Fruit fly (Drosophila melanogaster): ENCODE data around the gene Jon65Aii.

Jon65Aii gene

DNA sequence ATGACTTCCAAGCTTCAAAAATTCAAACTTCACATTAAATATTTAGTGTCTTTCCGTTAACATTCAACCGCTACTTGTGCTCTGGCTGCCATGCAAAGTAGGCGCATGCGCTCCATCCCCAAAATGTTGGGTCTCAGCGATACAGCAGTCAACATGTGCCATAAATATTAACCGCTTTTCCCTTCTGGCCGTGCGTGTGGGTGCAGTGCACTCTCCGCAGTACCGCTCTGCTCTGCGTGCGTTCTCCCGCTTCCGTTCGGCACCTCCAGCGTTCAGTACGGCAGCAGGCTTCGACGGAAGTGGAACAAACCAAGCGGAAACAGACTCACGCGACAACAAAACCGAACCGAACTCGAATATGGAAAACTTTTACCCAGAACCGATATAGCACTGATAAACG, 24.3 kb downstream of the Jon65Aii start, which contains the start of gene ssp6:
Gene ssp6 (plus strand): TSS at position 294 of the 400 bp plus-strand sequence.
- peak; percentile 72 for TF ChIP-seq CG13204 (GFP tag; optimal IDR thresholded peaks at IDR 0.05)
- no peak for TF ChIP-seq EcR (GFP tag; optimal IDR thresholded peaks at IDR 0.05)
- TF ChIP-seq fd96Ca (GFP tag; IDR thresholded peaks at IDR 0.05) = no peak
- TF ChIP-seq CG8159 (tag; optimal IDR thresholded peaks at IDR 0.05) = no peak

DNA sequence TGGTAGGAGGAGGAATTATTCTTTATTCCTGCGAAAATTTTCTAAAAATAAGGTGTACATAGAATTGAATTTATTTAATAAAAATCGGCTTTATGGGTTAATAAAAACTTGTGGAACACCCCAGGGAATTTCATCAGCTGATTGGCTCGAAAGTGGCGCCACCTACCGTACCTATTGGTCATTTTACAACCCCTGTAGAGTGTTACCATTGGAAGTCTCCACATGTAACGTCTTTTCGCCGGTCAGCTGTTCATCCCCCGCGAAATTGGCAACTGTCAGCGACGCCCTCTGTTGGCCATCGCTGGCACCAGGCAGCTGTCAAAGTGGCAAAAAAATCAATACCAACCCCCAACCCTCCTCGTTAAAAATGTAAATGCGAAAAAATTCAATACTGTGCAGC, 30.4 kb downstream of the Jon65Aii start, which contains the start of gene CG13293:
Gene CG13293 (plus strand): TSS at position 323 of the 400 bp plus-strand sequence.
- TF ChIP-seq CG32121 (GFP tag; IDR thresholded peaks at IDR 0.05) (no peak), EcR (GFP tag; optimal IDR thresholded peaks at IDR 0.05) (no peak), CG34367 (tag; optimal IDR thresholded peaks at IDR 0.05) (no peak), rn (GFP tag; IDR thresholded peaks at IDR 0.05) (no peak), Ets98B (GFP tag; IDR thresholded peaks at IDR 0.05) (no peak), CG8159 (tag; optimal IDR thresholded peaks at IDR 0.05) (no peak), CG12605 (GFP tag; IDR thresholded peaks at IDR 0.05) (no peak), CG14655 (GFP tag; optimal IDR thresholded peaks at IDR 0.05) (no peak), Snoo (tag; optimal IDR thresholded peaks at IDR 0.05) (no peak), fd96Ca (GFP tag; IDR thresholded peaks at IDR 0.05) (no peak), Pif1B (GFP tag; optimal IDR thresholded peaks at IDR 0.05) (no peak), CG9948 (tag; optimal IDR thresholded peaks at IDR 0.05) (no peak), gl (tag; optimal IDR thresholded peaks at IDR 0.05) (no peak), CG4496 (GFP tag; IDR thresholded peaks at IDR 0.05) (no peak), CG15710 (tag; optimal IDR thresholded peaks at IDR 0.05) (no peak), CG10348 (GFP tag; IDR thresholded peaks at IDR 0.05) (no peak), CG13204 (GFP tag; optimal IDR thresholded peaks at IDR 0.05) (no peak), D1 (tag; optimal IDR thresholded peaks at IDR 0.05) (no peak), Pif1A (GFP tag; optimal IDR thresholded peaks at IDR 0.05) (no peak), CG8301 (tag; optimal IDR thresholded peaks at IDR 0.05) (no peak)

dm6 chr3L:6084446-6084845, 32.3 kb downstream of the Jon65Aii start:
- peak; percentile 67 for TF ChIP-seq CG14655 (GFP tag; optimal IDR thresholded peaks at IDR 0.05)
- no peak for TF ChIP-seq fd96Ca (GFP tag; IDR thresholded peaks at IDR 0.05)
- no peak; the same call in 2 of the 3 replicates for TF ChIP-seq CG4496 (GFP tag; IDR thresholded peaks at IDR 0.05)
- TF ChIP-seq CG34367 (tag; optimal IDR thresholded peaks at IDR 0.05) = peak; percentile 15
- peak; percentile 6 for TF ChIP-seq Pif1A (GFP tag; optimal IDR thresholded peaks at IDR 0.05)
- peak; percentile 10 for TF ChIP-seq Pif1B (GFP tag; optimal IDR thresholded peaks at IDR 0.05)
- TF ChIP-seq gl (tag; optimal IDR thresholded peaks at IDR 0.05) = no peak
- peak; percentile 48; the same call in 1 of the 2 replicates for TF ChIP-seq CG32121 (GFP tag; IDR thresholded peaks at IDR 0.05)
- TF ChIP-seq CG12605 (GFP tag; IDR thresholded peaks at IDR 0.05) = peak; percentile 53
- TF ChIP-seq Snoo (tag; optimal IDR thresholded peaks at IDR 0.05) = no peak
- peak; percentile 49 for TF ChIP-seq CG8159 (tag; optimal IDR thresholded peaks at IDR 0.05)
- no peak for TF ChIP-seq D1 (tag; optimal IDR thresholded peaks at IDR 0.05)
- no peak for TF ChIP-seq CG10348 (GFP tag; IDR thresholded peaks at IDR 0.05)
- TF ChIP-seq rn (GFP tag; IDR thresholded peaks at IDR 0.05) = no peak
- TF ChIP-seq CG15710 (tag; optimal IDR thresholded peaks at IDR 0.05) = peak; percentile 39
- peak; percentile 28 for TF ChIP-seq CG17806 (tag; optimal IDR thresholded peaks at IDR 0.05)
- TF ChIP-seq Ets98B (GFP tag; IDR thresholded peaks at IDR 0.05) = no peak
- TF ChIP-seq CG13204 (GFP tag; optimal IDR thresholded peaks at IDR 0.05) = no peak
- TF ChIP-seq CG8301 (tag; optimal IDR thresholded peaks at IDR 0.05) = peak; percentile 64
- peak; percentile 62 for TF ChIP-seq CG9948 (tag; optimal IDR thresholded peaks at IDR 0.05)
- no peak for TF ChIP-seq EcR (GFP tag; optimal IDR thresholded peaks at IDR 0.05)

dm6 chr3L:6085157-6085556, 33.0 kb downstream of the Jon65Aii start:
- TF ChIP-seq CG4496 (GFP tag; IDR thresholded peaks at IDR 0.05) (no peak), CG15710 (tag; optimal IDR thresholded peaks at IDR 0.05) (peak; percentile 70), Pif1A (GFP tag; optimal IDR thresholded peaks at IDR 0.05) (peak; percentile 57), CG34367 (tag; optimal IDR thresholded peaks at IDR 0.05) (peak; percentile 61), CG32121 (GFP tag; IDR thresholded peaks at IDR 0.05) (no peak), CG13204 (GFP tag; optimal IDR thresholded peaks at IDR 0.05) (peak; percentile 14), gl (tag; optimal IDR thresholded peaks at IDR 0.05) (no peak), CG17806 (tag; optimal IDR thresholded peaks at IDR 0.05) (peak; percentile 31), EcR (GFP tag; optimal IDR thresholded peaks at IDR 0.05) (no peak), Ets98B (GFP tag; IDR thresholded peaks at IDR 0.05) (no peak), CG8159 (tag; optimal IDR thresholded peaks at IDR 0.05) (peak; percentile 67), Pif1B (GFP tag; optimal IDR thresholded peaks at IDR 0.05) (peak; percentile 74), CG8301 (tag; optimal IDR thresholded peaks at IDR 0.05) (no peak), D1 (tag; optimal IDR thresholded peaks at IDR 0.05) (peak; percentile 34), fd96Ca (GFP tag; IDR thresholded peaks at IDR 0.05) (no peak), rn (GFP tag; IDR thresholded peaks at IDR 0.05) (no peak), Snoo (tag; optimal IDR thresholded peaks at IDR 0.05) (no peak), CG12605 (GFP tag; IDR thresholded peaks at IDR 0.05) (no peak), CG9948 (tag; optimal IDR thresholded peaks at IDR 0.05) (peak; percentile 55), CG10348 (GFP tag; IDR thresholded peaks at IDR 0.05) (no peak), CG14655 (GFP tag; optimal IDR thresholded peaks at IDR 0.05) (peak; percentile 40)

DNA sequence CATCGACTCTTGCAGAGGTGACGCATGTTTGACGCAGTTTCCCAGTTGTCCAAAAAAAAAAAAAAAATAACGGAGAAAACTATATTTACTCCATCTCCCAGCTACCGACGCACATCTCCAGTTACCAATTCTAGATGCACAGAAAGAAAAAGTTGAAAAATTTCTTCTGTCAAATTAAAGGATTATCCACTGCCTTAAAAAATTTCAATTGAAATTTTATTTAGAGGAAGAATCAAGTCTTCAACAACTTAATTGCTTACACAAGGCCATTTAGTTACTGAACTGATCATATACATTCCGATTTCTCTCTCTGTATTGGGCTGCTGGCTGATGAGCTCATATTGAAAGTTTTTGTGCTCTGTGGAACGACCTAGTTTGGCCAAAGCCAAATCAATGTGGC, 33.9 kb downstream of the Jon65Aii start:
- TF ChIP-seq CG4496 (GFP tag; IDR thresholded peaks at IDR 0.05) = peak; percentile 44; the same call in 1 of the 3 replicates
- TF ChIP-seq fd96Ca (GFP tag; IDR thresholded peaks at IDR 0.05) = no peak
- no peak for TF ChIP-seq CG32121 (GFP tag; IDR thresholded peaks at IDR 0.05)
- TF ChIP-seq Ets98B (GFP tag; IDR thresholded peaks at IDR 0.05) = 0 out of 2 replicates have a peak, but pooled peaks have one; percentile 8
- 0 out of 2 replicates have a peak, but pooled peaks have one; percentile 24 for TF ChIP-seq CG12605 (GFP tag; IDR thresholded peaks at IDR 0.05)
- TF ChIP-seq CG10348 (GFP tag; IDR thresholded peaks at IDR 0.05) = 0 out of 2 replicates have a peak, but pooled peaks have one; percentile 26
- TF ChIP-seq D1 (tag; optimal IDR thresholded peaks at IDR 0.05) = no peak

DNA sequence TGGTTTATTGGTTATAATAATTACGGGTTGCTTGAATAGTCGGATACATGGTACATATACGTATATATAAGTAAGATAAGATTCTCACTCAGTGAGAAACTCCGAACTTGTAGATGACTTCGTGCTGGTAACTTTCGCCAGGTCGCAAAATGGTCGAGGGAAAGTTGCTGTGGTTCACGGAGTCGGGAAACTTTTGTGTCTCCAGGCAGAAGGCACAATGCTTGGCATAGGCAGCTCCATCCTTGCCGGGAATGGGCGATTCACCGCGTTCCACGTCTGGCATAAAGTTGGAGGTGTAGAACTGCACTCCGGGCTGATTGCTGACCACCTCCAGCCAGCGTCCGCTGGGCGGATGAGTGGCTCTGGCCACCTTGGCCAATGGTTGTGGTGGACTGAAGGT, 41.1 kb downstream of the Jon65Aii start, which contains the start of gene CG10469:
Gene CG10469 (minus strand): TSS at position 101 of the 400 bp plus-strand sequence.
- TF ChIP-seq Pif1B (GFP tag; optimal IDR thresholded peaks at IDR 0.05) (no peak), CG17806 (tag; optimal IDR thresholded peaks at IDR 0.05) (no peak), Ets98B (GFP tag; IDR thresholded peaks at IDR 0.05) (no peak), fd96Ca (GFP tag; IDR thresholded peaks at IDR 0.05) (no peak), EcR (GFP tag; optimal IDR thresholded peaks at IDR 0.05) (no peak), D1 (tag; optimal IDR thresholded peaks at IDR 0.05) (no peak), CG4496 (GFP tag; IDR thresholded peaks at IDR 0.05) (no peak), CG8159 (tag; optimal IDR thresholded peaks at IDR 0.05) (no peak), CG15710 (tag; optimal IDR thresholded peaks at IDR 0.05) (no peak), CG34367 (tag; optimal IDR thresholded peaks at IDR 0.05) (no peak), rn (GFP tag; IDR thresholded peaks at IDR 0.05) (no peak), CG12605 (GFP tag; IDR thresholded peaks at IDR 0.05) (no peak), CG14655 (GFP tag; optimal IDR thresholded peaks at IDR 0.05) (no peak), Snoo (tag; optimal IDR thresholded peaks at IDR 0.05) (no peak), CG9948 (tag; optimal IDR thresholded peaks at IDR 0.05) (no peak), CG10348 (GFP tag; IDR thresholded peaks at IDR 0.05) (no peak)
